Worm (Caenorhabditis elegans) whole organism, early embryonic: ENCODE data around the gene C01G5.7.

Experiments used
- B0310.2 ChIP-seq: sonication (generic microtip); optimal IDR thresholded peaks from 2 replicates; lab custom pipeline; 2016; ENCODE audit warnings: mild to moderate bottlenecking, missing genetic modification characterization, missing compliant biosample characterization
- F13C5.2 ChIP-seq: sonication (generic microtip); optimal IDR thresholded peaks from 2 replicates; lab custom pipeline; 2017; ENCODE audit warnings: mild to moderate bottlenecking, missing genetic modification characterization, inconsistent platforms, missing compliant biosample characterization
- aly-1 ChIP-seq: sonication (generic microtip); optimal IDR thresholded peaks from 2 replicates; lab custom pipeline; 2016; ENCODE audit warnings: missing genetic modification characterization, missing compliant biosample characterization
- ama-1 ChIP-seq: fragments of 150-350 bp; optimal IDR thresholded peaks from 2 replicates; lab custom pipeline; 2014
- ceh-13 ChIP-seq: fragments of 200-800 bp; sonication (Bioruptor generic); optimal IDR thresholded peaks from 2 replicates; lab custom pipeline; 2018; ENCODE audit warnings: mild to moderate bottlenecking, missing genetic modification characterization, missing compliant biosample characterization
- ceh-36 ChIP-seq: sonication (generic microtip); optimal IDR thresholded peaks from 2 replicates; lab custom pipeline; 2016; ENCODE audit warnings: missing genetic modification characterization, inconsistent platforms, missing compliant biosample characterization
- ets-7 ChIP-seq: sonication (generic microtip); optimal IDR thresholded peaks from 2 replicates; lab custom pipeline; 2016; ENCODE audit warnings: missing genotype, missing genetic modification characterization, missing compliant biosample characterization
- flt-1 ChIP-seq: fragments of 200-800 bp; sonication (Bioruptor generic); IDR thresholded peaks from 2 replicates; pipeline ENCODE4 v1.3.6; 2022; ENCODE audit warnings: missing genetic modification characterization, missing compliant biosample characterization
- hmbx-1 ChIP-seq: sonication (generic microtip); optimal IDR thresholded peaks from 2 replicates; lab custom pipeline; 2016; ENCODE audit warnings: mild to moderate bottlenecking, missing genetic modification characterization, missing compliant biosample characterization
- hmg-4 ChIP-seq: fragments of 200-800 bp; sonication (Bioruptor generic); optimal IDR thresholded peaks from 2 replicates; lab custom pipeline; 2018; ENCODE audit warnings: mild to moderate bottlenecking, missing genetic modification characterization, missing compliant biosample characterization
- hnd-1 ChIP-seq: sonication (generic microtip); optimal IDR thresholded peaks from 2 replicates; lab custom pipeline; 2016; ENCODE audit warnings: missing genetic modification characterization, missing compliant biosample characterization
- pes-1 ChIP-seq: fragments of 200-800 bp; sonication (Bioruptor generic); IDR thresholded peaks from 2 replicates; pipeline ENCODE4 v1.3.6; 2022; ENCODE audit warnings: missing genetic modification reagents, missing genetic modification characterization, missing compliant biosample characterization
- scrt-1 ChIP-seq: fragments of 200-800 bp; sonication (Bioruptor generic); IDR thresholded peaks from 2 replicates; pipeline ENCODE4 v1.3.6; 2022; ENCODE audit warnings: missing genetic modification characterization, missing compliant biosample characterization
- sea-1 ChIP-seq: fragments of 200-800 bp; sonication (Bioruptor generic); conservative IDR thresholded peaks from 2 replicates; pipeline ENCODE4 v1.3.6; 2022; ENCODE audit warnings: missing genetic modification characterization, missing compliant biosample characterization
- tbx-11 ChIP-seq: fragments of 200-800 bp; sonication (Bioruptor generic); IDR thresholded peaks from 2 replicates; pipeline ENCODE4 v1.3.6; 2022; ENCODE audit warnings: missing genetic modification characterization, missing compliant biosample characterization
- tbx-37 ChIP-seq: fragments of 200-800 bp; sonication (Bioruptor generic); conservative IDR thresholded peaks from 2 replicates; pipeline ENCODE4 v1.3.6; 2022; ENCODE audit warnings: missing genetic modification reagents, missing genetic modification characterization, missing compliant biosample characterization
- tra-4 ChIP-seq: sonication (generic microtip); optimal IDR thresholded peaks from 2 replicates; lab custom pipeline; 2017; ENCODE audit warnings: missing genetic modification characterization, missing compliant biosample characterization

C01G5.7 gene

ce11 chrIV:6514700-6515099 is 3.3 kb upstream of the C01G5.7 start:
- TF ChIP-seq hmg-4 (GFP tag; lab: Kevin White, UChicago) = no peak
- TF ChIP-seq scrt-1 = no peak
- no peak for TF ChIP-seq B0310.2 (tag; lab: Kevin White, UChicago)
- TF ChIP-seq flt-1 (GFP tag; lab: Robert Waterston, UW) = no peak
- no peak for TF ChIP-seq tra-4
- TF ChIP-seq ets-7 (tag; lab: Kevin White, UChicago) = no peak
- TF ChIP-seq ceh-36 = no peak
- TF ChIP-seq ama-1 (lab: Kevin White, UChicago) = no peak
- TF ChIP-seq hmbx-1 (tag; lab: Kevin White, UChicago) = no peak
- no peak for TF ChIP-seq pes-1 (GFP tag; lab: Robert Waterston, UW)
- TF ChIP-seq tbx-37 = no peak
- no peak for TF ChIP-seq tbx-11 (GFP tag; lab: Robert Waterston, UW)
- TF ChIP-seq sea-1 = no peak
- no peak for TF ChIP-seq hnd-1
- TF ChIP-seq ceh-13 = no peak
- TF ChIP-seq aly-1 (tag; lab: Kevin White, UChicago) = no peak
- no peak for TF ChIP-seq F13C5.2 (tag; lab: Kevin White, UChicago)

- TF ChIP-seq hmg-4 (GFP tag; lab: Kevin White, UChicago) (no peak), ceh-13 (no peak), aly-1 (tag; lab: Kevin White, UChicago) (no peak), tbx-11 (GFP tag; lab: Robert Waterston, UW) (no peak), tbx-37 (no peak), B0310.2 (tag; lab: Kevin White, UChicago) (no peak), sea-1 (no peak), ceh-36 (no peak), hnd-1 (no peak), pes-1 (GFP tag; lab: Robert Waterston, UW) (no peak)
These were observed 1.6 kb downstream of the C01G5.7 start, which contains the start of gene C01G5.9 for ce11 chrIV:6519593-6519992. Gene C01G5.9 (plus strand): TSS chrIV:6519893.

ce11 chrIV:6522305-6522917 is 4.5 kb downstream of the C01G5.7 start, which contains the start of gene ddi-1:
Gene ddi-1 (plus strand): TSS chrIV:6522867.
- TF ChIP-seq tbx-11 (GFP tag; lab: Robert Waterston, UW) (no peak), ceh-13 (no peak), tbx-37 (no peak), B0310.2 (tag; lab: Kevin White, UChicago) (no peak), hmbx-1 (tag; lab: Kevin White, UChicago) (no peak), scrt-1 (no peak), ets-7 (tag; lab: Kevin White, UChicago) (no peak), F13C5.2 (tag; lab: Kevin White, UChicago) (no peak), ama-1 (lab: Kevin White, UChicago) (no peak), sea-1 (no peak), hnd-1 (no peak), hmg-4 (GFP tag; lab: Kevin White, UChicago) (no peak), ceh-36 (no peak), pes-1 (GFP tag; lab: Robert Waterston, UW) (no peak), flt-1 (GFP tag; lab: Robert Waterston, UW) (no peak), aly-1 (tag; lab: Kevin White, UChicago) (no peak), tra-4 (no peak)

DNA sequence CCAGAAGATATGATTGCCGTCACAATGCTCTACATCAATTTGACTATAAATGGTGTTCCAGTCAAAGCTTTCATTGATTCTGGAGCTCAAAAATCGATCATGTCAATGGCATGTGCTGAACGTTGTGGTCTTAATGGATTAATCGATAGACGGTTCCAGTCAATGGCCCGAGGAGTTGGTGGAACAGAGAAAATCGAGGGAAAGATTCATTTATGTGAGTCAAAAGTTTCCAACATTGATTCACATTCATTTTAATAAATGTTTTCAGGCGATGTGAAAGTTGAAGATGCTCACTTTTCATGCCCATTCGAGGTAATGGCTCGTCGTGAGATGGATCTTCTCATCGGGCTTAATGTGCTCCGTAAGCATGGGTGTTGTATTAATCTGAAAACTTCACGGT is 5.8 kb downstream of the C01G5.7 start:
- TF ChIP-seq flt-1 (GFP tag; lab: Robert Waterston, UW) (no peak), F13C5.2 (tag; lab: Kevin White, UChicago) (no peak), hnd-1 (no peak), ets-7 (tag; lab: Kevin White, UChicago) (no peak), tbx-11 (GFP tag; lab: Robert Waterston, UW) (no peak), scrt-1 (no peak)

- TF ChIP-seq hnd-1 (no peak), scrt-1 (no peak), tbx-11 (GFP tag; lab: Robert Waterston, UW) (no peak), F13C5.2 (tag; lab: Kevin White, UChicago) (no peak), ceh-13 (no peak), aly-1 (tag; lab: Kevin White, UChicago) (no peak)
These were observed 6.6 kb downstream of the C01G5.7 start, which contains the start of gene C01G5.5 for ce11 chrIV:6524531-6524930. Gene C01G5.5 (plus strand): TSS chrIV:6524610.

- TF ChIP-seq scrt-1 = no peak
- no peak for TF ChIP-seq ceh-36
- no peak for TF ChIP-seq tbx-11 (GFP tag; lab: Robert Waterston, UW)
- no peak for TF ChIP-seq F13C5.2 (tag; lab: Kevin White, UChicago)
These were observed 8.6 kb downstream of the C01G5.7 start for ce11 chrIV:6526522-6526921.

DNA sequence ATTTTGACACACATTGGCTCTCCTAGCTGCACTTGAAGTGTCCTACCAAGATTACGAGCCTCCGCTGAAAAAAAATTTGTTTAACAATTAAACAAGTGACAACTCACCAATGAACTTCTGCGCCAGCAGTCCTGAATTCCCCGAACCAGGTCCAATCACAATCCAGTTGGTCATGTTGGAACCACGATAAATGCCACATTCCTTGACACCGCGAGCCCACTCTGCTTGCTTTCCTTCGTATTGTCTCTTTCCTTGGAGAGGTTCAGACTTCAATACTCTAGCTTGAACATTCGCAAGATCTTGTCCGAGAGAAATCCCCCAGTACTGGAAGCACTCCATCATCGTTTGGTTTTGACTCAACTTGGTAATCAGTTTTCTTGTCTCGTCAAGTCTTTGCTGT is 10.2 kb downstream of the C01G5.7 start:
- TF ChIP-seq tbx-11 (GFP tag; lab: Robert Waterston, UW) = no peak
- no peak for TF ChIP-seq ets-7 (tag; lab: Kevin White, UChicago)
- no peak for TF ChIP-seq B0310.2 (tag; lab: Kevin White, UChicago)
- no peak for TF ChIP-seq tra-4
- TF ChIP-seq aly-1 (tag; lab: Kevin White, UChicago) = no peak
- no peak for TF ChIP-seq pes-1 (GFP tag; lab: Robert Waterston, UW)
- no peak for TF ChIP-seq F13C5.2 (tag; lab: Kevin White, UChicago)
- TF ChIP-seq hmbx-1 (tag; lab: Kevin White, UChicago) = no peak
- TF ChIP-seq tbx-37 = no peak
- no peak for TF ChIP-seq ama-1 (lab: Kevin White, UChicago)
- TF ChIP-seq hnd-1 = no peak
- TF ChIP-seq ceh-13 = no peak
- TF ChIP-seq flt-1 (GFP tag; lab: Robert Waterston, UW) = no peak
- no peak for TF ChIP-seq hmg-4 (GFP tag; lab: Kevin White, UChicago)
- TF ChIP-seq sea-1 = no peak

DNA sequence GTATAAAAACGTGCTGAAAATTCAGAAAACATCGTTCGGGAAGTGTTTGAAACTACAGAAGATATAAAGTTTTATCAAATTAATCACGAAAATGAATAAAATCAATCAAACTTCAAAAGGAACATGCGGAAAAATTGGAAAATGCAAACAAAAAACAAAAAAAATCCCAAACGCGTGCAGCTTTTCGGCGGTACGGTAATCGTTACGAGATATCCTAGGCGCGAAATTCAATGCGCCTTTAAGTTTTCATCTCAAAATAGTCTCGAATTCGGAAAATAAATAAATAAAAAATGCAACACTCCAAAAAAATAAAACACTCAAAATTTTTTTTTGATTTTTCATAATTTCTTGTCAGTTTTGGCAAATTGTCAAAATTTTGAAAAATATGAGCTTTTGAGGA is 11.9 kb downstream of the C01G5.7 start:
- TF ChIP-seq ceh-13 (no peak), scrt-1 (no peak), ama-1 (lab: Kevin White, UChicago) (no peak), tra-4 (no peak), pes-1 (GFP tag; lab: Robert Waterston, UW) (no peak), sea-1 (no peak), aly-1 (tag; lab: Kevin White, UChicago) (no peak)
